Fruit fly (Drosophila melanogaster): ENCODE measurements around the gene amrt.

The amrt gene

dm6 chrX:13762372-13762883 is 19.8 kb upstream of the amrt start, which contains the start of gene rdgB (continued):
- peak; percentile 21 for TF ChIP-seq CG6854 (GFP tag; optimal IDR thresholded peaks at IDR 0.05)
- peak; percentile 81 for TF ChIP-seq Lpt (GFP tag; optimal IDR thresholded peaks at IDR 0.05)
- peak; percentile 100 for TF ChIP-seq CG10669 (GFP tag; optimal IDR thresholded peaks at IDR 0.05)
- peak in 1 of 2 experiments; percentile 93 for TF ChIP-seq salr (GFP tag; optimal IDR thresholded peaks at IDR 0.05)
- TF ChIP-seq Eip93F (GFP tag; optimal IDR thresholded peaks at IDR 0.05) = peak; percentile 53
- TF ChIP-seq fd59A (GFP tag; optimal IDR thresholded peaks at IDR 0.05) = peak; percentile 81
- peak; percentile 80 for TF ChIP-seq acj6 (GFP tag; optimal IDR thresholded peaks at IDR 0.05)
- peak; percentile 54 for TF ChIP-seq CG8319 (GFP tag; optimal IDR thresholded peaks at IDR 0.05)

dm6 chrX:13764397-13765119 is 17.7 kb upstream of the amrt start:
- TF ChIP-seq fd59A (GFP tag; optimal IDR thresholded peaks at IDR 0.05) = no peak
- TF ChIP-seq OdsH (GFP tag; optimal IDR thresholded peaks at IDR 0.05) = peak; percentile 60
- TF ChIP-seq CG32006 (GFP tag; optimal IDR thresholded peaks at IDR 0.05) = peak; percentile 73
- TF ChIP-seq CG3919 (GFP tag; optimal IDR thresholded peaks at IDR 0.05) = peak; percentile 53
- peak; percentile 31 for TF ChIP-seq CG34406 (GFP tag; optimal IDR thresholded peaks at IDR 0.05)
- peak; percentile 54 for TF ChIP-seq pdm3 (GFP tag; optimal IDR thresholded peaks at IDR 0.05)
- TF ChIP-seq Hr4 (GFP tag; optimal IDR thresholded peaks at IDR 0.05) = peak; percentile 56
- TF ChIP-seq net (GFP tag; optimal IDR thresholded peaks at IDR 0.05) = peak; percentile 40
- TF ChIP-seq CG6808 (GFP tag; optimal IDR thresholded peaks at IDR 0.05) = no peak
- peak; percentile 67; the same call in 1 of the 3 replicates for TF ChIP-seq CG6163 (GFP tag; IDR thresholded peaks at IDR 0.05)
- peak; percentile 61 for TF ChIP-seq vri (GFP tag; optimal IDR thresholded peaks at IDR 0.05)
- TF ChIP-seq spab (GFP tag; optimal IDR thresholded peaks at IDR 0.05) = peak; percentile 21
- peak; percentile 49; the same call in 2 of the 3 replicates for TF ChIP-seq eg (GFP tag; IDR thresholded peaks at IDR 0.05)
- peak; percentile 31 for TF ChIP-seq CG10631 (GFP tag; optimal IDR thresholded peaks at IDR 0.05)
- TF ChIP-seq topi (GFP tag; optimal IDR thresholded peaks at IDR 0.05) = no peak
- TF ChIP-seq CG31627 (GFP tag; optimal IDR thresholded peaks at IDR 0.05) = peak; percentile 7
- TF ChIP-seq Ets21C (GFP tag; optimal IDR thresholded peaks at IDR 0.05) = no peak
- no peak for TF ChIP-seq Blimp-1 (GFP tag; optimal IDR thresholded peaks at IDR 0.05)
- no peak for TF ChIP-seq cyc (GFP tag; optimal IDR thresholded peaks at IDR 0.05)
- 0 out of 2 replicates have a peak, but pooled peaks have one; percentile 11 for TF ChIP-seq Gug (GFP tag; IDR thresholded peaks at IDR 0.05)
- TF ChIP-seq Sox102F (GFP tag; optimal IDR thresholded peaks at IDR 0.05) = peak; percentile 64
- peak; percentile 34 for TF ChIP-seq Eip75B (GFP tag; optimal IDR thresholded peaks at IDR 0.05)
- peak; percentile 73 for TF ChIP-seq Eip78C (GFP tag)
- TF ChIP-seq achi (GFP tag; optimal IDR thresholded peaks at IDR 0.05) = peak; percentile 47
- no peak for TF ChIP-seq lz (GFP tag; optimal IDR thresholded peaks at IDR 0.05)
- no peak for TF ChIP-seq ss (GFP tag; optimal IDR thresholded peaks at IDR 0.05)
- TF ChIP-seq Sox14 (GFP tag; optimal IDR thresholded peaks at IDR 0.05) = peak; percentile 30
- TF ChIP-seq esn (GFP tag; optimal IDR thresholded peaks at IDR 0.05) = peak; percentile 62
- no peak for TF ChIP-seq fd85E (GFP tag; optimal IDR thresholded peaks at IDR 0.05)
- TF ChIP-seq CG6792 (GFP tag; optimal IDR thresholded peaks at IDR 0.05) = peak; percentile 8
- TF ChIP-seq Ets96B (tag; optimal IDR thresholded peaks at IDR 0.05) = peak; percentile 35
- peak; percentile 7 for TF ChIP-seq CG10669 (GFP tag; optimal IDR thresholded peaks at IDR 0.05)
- peak; percentile 40 for TF ChIP-seq Hr39 (GFP tag; optimal IDR thresholded peaks at IDR 0.05)
- TF ChIP-seq CG4318 (GFP tag; optimal IDR thresholded peaks at IDR 0.05) = peak; percentile 51
- peak; percentile 63 for TF ChIP-seq CG8119 (GFP tag; IDR thresholded peaks at IDR 0.05)
- no peak for TF ChIP-seq CG8319 (GFP tag; optimal IDR thresholded peaks at IDR 0.05)
- peak; percentile 82 for TF ChIP-seq svp (GFP tag)
- no peak for TF ChIP-seq CG16779 (tag; optimal IDR thresholded peaks at IDR 0.05)
- TF ChIP-seq acj6 (GFP tag; optimal IDR thresholded peaks at IDR 0.05) = peak; percentile 55
- TF ChIP-seq salr (GFP tag; optimal IDR thresholded peaks at IDR 0.05) = peak in 1 of 2 experiments; percentile 50
- peak; percentile 28 for TF ChIP-seq CG3032 (tag; optimal IDR thresholded peaks at IDR 0.05)
- no peak for TF ChIP-seq fkh (GFP tag; optimal IDR thresholded peaks at IDR 0.05)
- TF ChIP-seq CG15336 (GFP tag; IDR thresholded peaks at IDR 0.05) = peak; percentile 75
- peak; percentile 31 for TF ChIP-seq Smox (GFP tag; optimal IDR thresholded peaks at IDR 0.05)

All from whole organism, prepupa.